Worm (Caenorhabditis elegans): ENCODE results near the gene Y5H2A.4.

DNA sequence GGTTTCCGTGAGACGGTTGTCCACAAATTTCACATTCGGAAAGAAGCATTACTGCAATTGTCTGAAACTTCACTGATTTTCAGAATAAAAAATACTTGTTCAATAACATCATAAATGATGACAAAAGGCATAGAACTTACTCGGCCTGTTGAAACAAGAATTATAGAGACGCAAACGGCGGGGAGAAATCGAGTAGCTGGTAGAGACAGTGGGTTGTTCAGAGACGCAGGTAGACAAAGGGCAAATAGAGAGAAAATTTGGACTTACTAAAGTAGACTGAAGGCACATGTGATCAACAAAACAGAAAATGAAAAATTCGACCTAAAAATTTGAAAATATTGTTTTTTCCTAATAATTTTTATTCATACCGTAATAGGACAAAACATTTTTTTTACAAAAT, 14.4 kb downstream of the Y5H2A.4 start, which contains the start of gene nhr-182:
- no peak for TF ChIP-seq irx-1 (tag; optimal IDR thresholded peaks at IDR 0.05)
- no peak for TF ChIP-seq fkh-10 (GFP tag; optimal IDR thresholded peaks at IDR 0.05)
- TF ChIP-seq C16A3.4 (tag; optimal IDR thresholded peaks at IDR 0.05) = no peak
- TF ChIP-seq pax-3 (tag; optimal IDR thresholded peaks at IDR 0.05) = no peak
- no peak for TF ChIP-seq nhr-237 (tag; optimal IDR thresholded peaks at IDR 0.05)
